Worm (Caenorhabditis elegans) whole organism, dauer: ENCODE data around the gene C02G6.3.

ENCODE experiments used
- unc-62 ChIP-seq: sonication (generic microtip); optimal IDR thresholded peaks from 2 replicates; lab custom pipeline; 2017; ENCODE audit warnings: missing biosample characterization, missing genetic modification reagents, missing genetic modification characterization

The C02G6.3 gene

ce11 chrV:5848015-5848609, 32.1 kb upstream of the C02G6.3 start:
- no peak for TF ChIP-seq unc-62 (GFP tag; lab: Kevin White, UChicago)

ce11 chrV:5850671-5851070, 29.5 kb upstream of the C02G6.3 start:
- TF ChIP-seq unc-62 (GFP tag; lab: Kevin White, UChicago) = no peak

ce11 chrV:5851631-5852030, 28.5 kb upstream of the C02G6.3 start:
- no peak for TF ChIP-seq unc-62 (GFP tag; lab: Kevin White, UChicago)

- TF ChIP-seq unc-62 (GFP tag; lab: Kevin White, UChicago) = no peak
Observed at ce11 chrV:5852084-5852483, 28.1 kb upstream of the C02G6.3 start.

- no peak for TF ChIP-seq unc-62 (GFP tag; lab: Kevin White, UChicago)
Observed at ce11 chrV:5862479-5863188, 17.5 kb upstream of the C02G6.3 start, which contains the start of gene F26F12.8. Gene F26F12.8, minus strand, starts transcription at chrV:5862529.

- no peak for TF ChIP-seq unc-62 (GFP tag; lab: Kevin White, UChicago)
Observed at ce11 chrV:5865085-5865484, 15.1 kb upstream of the C02G6.3 start, which contains the start of gene F26F12.5. Gene F26F12.5, minus strand, starts transcription at chrV:5865185.

ce11 chrV:5869227-5869626, 10.9 kb upstream of the C02G6.3 start, which contains the start of gene F26F12.4:
Gene F26F12.4, minus strand, starts transcription at chrV:5869327.
- TF ChIP-seq unc-62 (GFP tag; lab: Kevin White, UChicago) = no peak

ce11 chrV:5871759-5872158, 8.4 kb upstream of the C02G6.3 start, which contains the start of gene C02G6.2:
Gene C02G6.2, plus strand, starts transcription at chrV:5872059.
- TF ChIP-seq unc-62 (GFP tag; lab: Kevin White, UChicago) = no peak

ce11 chrV:5876966-5877365, 3.2 kb upstream of the C02G6.3 start:
- no peak for TF ChIP-seq unc-62 (GFP tag; lab: Kevin White, UChicago)

ce11 chrV:5882429-5882828, 2.3 kb downstream of the C02G6.3 start:
- TF ChIP-seq unc-62 (GFP tag; lab: Kevin White, UChicago) = no peak

ce11 chrV:5883735-5884134, 3.6 kb downstream of the C02G6.3 start, which contains the start of gene C04E6.8:
Gene C04E6.8, minus strand, starts transcription at chrV:5883835.
- TF ChIP-seq unc-62 (GFP tag; lab: Kevin White, UChicago) = no peak

- TF ChIP-seq unc-62 (GFP tag; lab: Kevin White, UChicago) = no peak
Observed at ce11 chrV:5888820-5889219, 8.7 kb downstream of the C02G6.3 start.

ce11 chrV:5891204-5891603, 11.0 kb downstream of the C02G6.3 start:
- no peak for TF ChIP-seq unc-62 (GFP tag; lab: Kevin White, UChicago)

- no peak for TF ChIP-seq unc-62 (GFP tag; lab: Kevin White, UChicago)
Observed at ce11 chrV:5893015-5893414, 12.9 kb downstream of the C02G6.3 start, which contains the start of gene C04E6.7. Gene C04E6.7, plus strand, starts transcription at chrV:5893315.

- TF ChIP-seq unc-62 (GFP tag; lab: Kevin White, UChicago) = no peak
Observed at ce11 chrV:5895021-5895420, 14.9 kb downstream of the C02G6.3 start, which contains the start of gene grd-9. Gene grd-9, plus strand, starts transcription at chrV:5895321.

- TF ChIP-seq unc-62 (GFP tag; lab: Kevin White, UChicago) = no peak
Observed at ce11 chrV:5899940-5900339, 19.8 kb downstream of the C02G6.3 start, which contains the start of gene srd-16. Gene srd-16, minus strand, starts transcription at chrV:5900040.
